Fruit fly (Drosophila melanogaster) whole organism: ENCODE results near the gene CG43841.

ENCODE experiments used
- CG8478 ChIP-seq: fragments of >200 bp; optimal IDR thresholded peaks from 2 replicates; lab custom pipeline; 2018; ENCODE audit warnings: inconsistent platforms
- EcR ChIP-seq, 2 experiments: fragments of >200 bp; optimal IDR thresholded peaks; 2 replicates each; lab custom pipeline; 2017; ENCODE audit warnings: missing biosample characterization in 2 of 2, missing genetic modification characterization in 2 of 2, missing genetic modification reagents in 2 of 2
- pan ChIP-seq: fragments of >200 bp; optimal IDR thresholded peaks from 2 replicates; lab custom pipeline; 2017
- psq ChIP-seq: fragments of >200 bp; optimal IDR thresholded peaks from 2 replicates; lab custom pipeline; 2017
- usp ChIP-seq: fragments of >200 bp; optimal IDR thresholded peaks from 2 replicates; lab custom pipeline; 2017; ENCODE audit warnings: missing biosample characterization, missing genetic modification characterization, mixed read lengths

- TF ChIP-seq EcR (GFP tag; optimal IDR thresholded peaks at IDR 0.05; lab: Kevin White, UChicago) (no peak), pan (lab: Kevin White, UChicago) (no peak), usp (GFP tag; lab: Kevin White, UChicago) (no peak), CG8478 (lab: Kevin White, UChicago) (no peak), psq (lab: Kevin White, UChicago) (no peak)
Measured at dm6 chrX:18467881-18468280, 28.4 kb downstream of the CG43841 start.
